Fruit fly (Drosophila melanogaster) whole organism, embryonic: ENCODE results near the gene PNKP.

Experiments
- Atf6 ChIP-seq: fragments of 200-800 bp; sonication (Bioruptor generic); IDR thresholded peaks from 2 replicates; pipeline ENCODE4 v1.3.6; 2022; ENCODE audit warnings: missing biosample characterization, missing genetic modification characterization
- CG10654 ChIP-seq: fragments of 200-800 bp; sonication (Bioruptor generic); optimal IDR thresholded peaks from 2 replicates; lab custom pipeline; 2016; ENCODE audit warnings: missing biosample characterization, missing genetic modification characterization
- CG11398 ChIP-seq: fragments of 200-800 bp; sonication (Bioruptor generic); optimal IDR thresholded peaks from 2 replicates; lab custom pipeline; 2016; ENCODE audit warnings: missing biosample characterization, missing genetic modification characterization
- CG11696 ChIP-seq: fragments of 200-800 bp; sonication (Bioruptor generic); IDR thresholded peaks from 2 replicates; pipeline ENCODE4 v1.3.6; 2022; ENCODE audit warnings: missing biosample characterization, missing genetic modification characterization
- CG12299 ChIP-seq: fragments of 200-800 bp; sonication (Bioruptor generic); optimal IDR thresholded peaks from 2 replicates; lab custom pipeline; 2018; ENCODE audit warnings: missing biosample characterization, mild to moderate bottlenecking, missing genetic modification characterization
- CG12391 ChIP-seq: fragments of 200-800 bp; sonication (Bioruptor generic); optimal IDR thresholded peaks from 3 replicates; lab custom pipeline; 2018; ENCODE audit warnings: missing biosample characterization, mild to moderate bottlenecking, missing genetic modification characterization, moderate library complexity
- CG15011 ChIP-seq: fragments of 200-800 bp; sonication (Bioruptor generic); optimal IDR thresholded peaks from 3 replicates; lab custom pipeline; 2018; ENCODE audit warnings: missing biosample characterization, mild to moderate bottlenecking, missing genetic modification characterization
- CG17186 ChIP-seq: fragments of 200-800 bp; sonication (Bioruptor generic); optimal IDR thresholded peaks from 3 replicates; lab custom pipeline; 2017; ENCODE audit warnings: missing biosample characterization, missing genetic modification reagents, missing genetic modification characterization
- CG17385 ChIP-seq: fragments of 200-800 bp; sonication (Bioruptor generic); optimal IDR thresholded peaks from 3 replicates; lab custom pipeline; 2018; ENCODE audit warnings: missing biosample characterization, mild to moderate bottlenecking, missing genetic modification characterization
- CG17568 ChIP-seq: fragments of 200-800 bp; sonication (Bioruptor generic); optimal IDR thresholded peaks from 2 replicates; lab custom pipeline; 2018; ENCODE audit warnings: missing biosample characterization, mild to moderate bottlenecking, missing genetic modification characterization, moderate library complexity
- CG17612 ChIP-seq: fragments of 200-800 bp; sonication (Bioruptor generic); IDR thresholded peaks from 2 replicates; pipeline ENCODE4 v1.3.6; 2022; ENCODE audit warnings: missing biosample characterization, missing genetic modification characterization
- CG18619 ChIP-seq: fragments of 200-800 bp; sonication (Bioruptor generic); optimal IDR thresholded peaks from 3 replicates; lab custom pipeline; 2017; ENCODE audit warnings: missing biosample characterization, mild to moderate bottlenecking, missing genetic modification characterization
- CG18764 ChIP-seq: fragments of 200-800 bp; sonication (Bioruptor generic); optimal IDR thresholded peaks from 3 replicates; lab custom pipeline; 2016; ENCODE audit warnings: missing biosample characterization, missing genetic modification characterization
- CG2875 ChIP-seq: fragments of 200-800 bp; sonication (Bioruptor generic); optimal IDR thresholded peaks from 2 replicates; lab custom pipeline; 2017; ENCODE audit warnings: missing biosample characterization, mild to moderate bottlenecking, missing genetic modification characterization, missing genetic modification reagents
- CG2889 ChIP-seq: fragments of 200-800 bp; sonication (Bioruptor generic); IDR thresholded peaks from 3 replicates; pipeline ENCODE4 v1.3.6; 2022; ENCODE audit warnings: missing biosample characterization, missing genetic modification characterization
- CG33557 ChIP-seq: fragments of 200-800 bp; sonication (Bioruptor generic); optimal IDR thresholded peaks from 2 replicates; lab custom pipeline; 2019; ENCODE audit warnings: missing biosample characterization, mild to moderate bottlenecking, missing genetic modification characterization, moderate library complexity
- CG3407 ChIP-seq: fragments of 200-800 bp; sonication (Bioruptor generic); optimal IDR thresholded peaks from 2 replicates; lab custom pipeline; 2018; ENCODE audit warnings: missing biosample characterization, mild to moderate bottlenecking, missing genetic modification characterization
- CG34422 ChIP-seq: fragments of 200-800 bp; sonication (Bioruptor generic); IDR thresholded peaks from 3 replicates; pipeline ENCODE4 v1.3.6; 2022; ENCODE audit warnings: missing biosample characterization, missing genetic modification characterization
- CG43689 ChIP-seq: fragments of 200-800 bp; sonication (Bioruptor generic); IDR thresholded peaks from 2 replicates; pipeline ENCODE4 v1.3.6; 2022; ENCODE audit warnings: missing biosample characterization, missing genetic modification characterization
- CG4854 ChIP-seq: fragments of 200-800 bp; sonication (Bioruptor generic); optimal IDR thresholded peaks from 2 replicates; lab custom pipeline; 2016; ENCODE audit warnings: missing biosample characterization, missing genetic modification characterization, inconsistent platforms
- CG9817 ChIP-seq: fragments of 200-800 bp; sonication (Bioruptor generic); optimal IDR thresholded peaks from 2 replicates; lab custom pipeline; 2018; ENCODE audit warnings: missing biosample characterization, mild to moderate bottlenecking, missing genetic modification characterization, moderate library complexity
- CG9876 ChIP-seq: fragments of 200-800 bp; sonication (Bioruptor generic); optimal IDR thresholded peaks from 2 replicates; lab custom pipeline; 2016; ENCODE audit warnings: missing biosample characterization, missing genetic modification characterization
- CHES-1-like ChIP-seq: fragments of 200-800 bp; sonication (Bioruptor generic); optimal IDR thresholded peaks from 2 replicates; lab custom pipeline; 2016; ENCODE audit warnings: missing biosample characterization, missing genetic modification characterization
- Gsc ChIP-seq: fragments of 200-800 bp; sonication (Bioruptor generic); IDR thresholded peaks from 2 replicates; pipeline ENCODE4 v1.3.6; 2022; ENCODE audit warnings: missing biosample characterization, missing genetic modification characterization
- HHEX ChIP-seq: fragments of 200-800 bp; sonication (Bioruptor generic); optimal IDR thresholded peaks from 3 replicates; lab custom pipeline; 2017; ENCODE audit warnings: missing biosample characterization, mild to moderate bottlenecking, missing genetic modification characterization, missing genetic modification reagents
- Meics ChIP-seq: fragments of 200-800 bp; sonication (Bioruptor generic); optimal IDR thresholded peaks from 2 replicates; lab custom pipeline; 2017; ENCODE audit warnings: missing biosample characterization, mild to moderate bottlenecking, missing genetic modification characterization
- Mes4 ChIP-seq: fragments of 200-800 bp; sonication (Bioruptor generic); optimal IDR thresholded peaks from 2 replicates; lab custom pipeline; 2016; ENCODE audit warnings: missing biosample characterization, missing genetic modification characterization
- NC2β ChIP-seq: fragments of 200-800 bp; sonication (Bioruptor generic); optimal IDR thresholded peaks from 2 replicates; lab custom pipeline; 2016; ENCODE audit warnings: missing biosample characterization, missing genetic modification characterization
- Oli ChIP-seq: fragments of 200-800 bp; sonication (Bioruptor generic); optimal IDR thresholded peaks from 2 replicates; lab custom pipeline; 2018; ENCODE audit warnings: missing biosample characterization, mild to moderate bottlenecking, missing genetic modification characterization, moderate library complexity
- Ptx1 ChIP-seq: fragments of 200-800 bp; sonication (Bioruptor generic); IDR thresholded peaks from 2 replicates; pipeline ENCODE4 v1.3.6; 2022; ENCODE audit warnings: missing biosample characterization, missing genetic modification characterization
- Sox102F ChIP-seq: fragments of 200-800 bp; sonication (Bioruptor generic); optimal IDR thresholded peaks from 2 replicates; lab custom pipeline; 2018; ENCODE audit warnings: missing biosample characterization, mild to moderate bottlenecking, missing genetic modification characterization, moderate library complexity
- Spps ChIP-seq: fragments of 200-800 bp; sonication (Bioruptor generic); optimal IDR thresholded peaks from 2 replicates; lab custom pipeline; 2018; ENCODE audit warnings: missing biosample characterization, mild to moderate bottlenecking, missing genetic modification characterization
- Trl ChIP-seq, 3 experiments: fragments of >200 bp in 2 of 3; fragments of 200-800 bp in 1 of 3; sonication (Bioruptor generic) in 1 of 3; optimal IDR thresholded peaks; 2 replicates in 1 of 3; 3 replicates in 2 of 3; lab custom pipeline; 2016 to 2017; ENCODE audit warnings: missing biosample characterization in 1 of 3, missing genetic modification characterization in 1 of 3
- abd-A ChIP-seq: fragments of 200-800 bp; sonication (Bioruptor generic); optimal IDR thresholded peaks from 3 replicates; lab custom pipeline; 2019; ENCODE audit warnings: missing biosample characterization, mild to moderate bottlenecking, missing genetic modification characterization, moderate library complexity
- aop ChIP-seq: fragments of 200-800 bp; sonication (Bioruptor generic); IDR thresholded peaks from 2 replicates; pipeline ENCODE4 v1.3.6; 2022; ENCODE audit warnings: missing biosample characterization, missing genetic modification characterization
- bowl ChIP-seq: fragments of 200-800 bp; sonication (Bioruptor generic); IDR thresholded peaks from 2 replicates; pipeline ENCODE4 v1.3.6; 2022; ENCODE audit warnings: missing biosample characterization, missing genetic modification characterization
- dmrt99B ChIP-seq: fragments of 200-800 bp; sonication (Bioruptor generic); optimal IDR thresholded peaks from 2 replicates; lab custom pipeline; 2018; ENCODE audit warnings: missing biosample characterization, mild to moderate bottlenecking, missing genetic modification characterization, moderate library complexity
- grn ChIP-seq: fragments of 200-800 bp; sonication (Bioruptor generic); optimal IDR thresholded peaks from 3 replicates; lab custom pipeline; 2017; ENCODE audit warnings: missing biosample characterization, missing genetic modification characterization
- gro ChIP-seq: fragments of 200-800 bp; sonication (Bioruptor generic); optimal IDR thresholded peaks from 2 replicates; lab custom pipeline; 2016; ENCODE audit warnings: missing biosample characterization, missing genetic modification characterization
- jing ChIP-seq: fragments of 200-800 bp; sonication (Bioruptor generic); optimal IDR thresholded peaks from 2 replicates; lab custom pipeline; 2018; ENCODE audit warnings: missing biosample characterization, mild to moderate bottlenecking, missing genetic modification characterization
- knrl ChIP-seq: fragments of 200-800 bp; sonication (Bioruptor generic); IDR thresholded peaks from 3 replicates; pipeline ENCODE4 v1.3.6; 2022; ENCODE audit warnings: missing biosample characterization, missing genetic modification characterization; ENCODE audit not compliant: partially characterized antibody
- nerfin-1 ChIP-seq: fragments of 200-800 bp; sonication (Bioruptor generic); optimal IDR thresholded peaks from 3 replicates; lab custom pipeline; 2019; ENCODE audit warnings: missing biosample characterization, mild to moderate bottlenecking, missing genetic modification characterization, moderate library complexity
- oc ChIP-seq: fragments of 200-800 bp; sonication (Bioruptor generic); optimal IDR thresholded peaks from 2 replicates; lab custom pipeline; 2018; ENCODE audit warnings: missing biosample characterization, mild to moderate bottlenecking, missing genetic modification characterization, moderate library complexity
- onecut ChIP-seq: fragments of 200-800 bp; sonication (Bioruptor generic); IDR thresholded peaks from 2 replicates; pipeline ENCODE4 v1.3.6; 2022; ENCODE audit warnings: missing biosample characterization, missing genetic modification characterization
- peb ChIP-seq: fragments of 200-800 bp; sonication (Bioruptor generic); IDR thresholded peaks from 2 replicates; pipeline ENCODE4 v1.3.6; 2022; ENCODE audit warnings: missing biosample characterization, missing genetic modification characterization
- pfk ChIP-seq: fragments of 200-800 bp; sonication (Bioruptor generic); optimal IDR thresholded peaks from 2 replicates; lab custom pipeline; 2018; ENCODE audit warnings: missing biosample characterization, mild to moderate bottlenecking, missing genetic modification characterization, moderate library complexity
- pho ChIP-seq: fragments of 200-800 bp; sonication (Bioruptor generic); optimal IDR thresholded peaks from 2 replicates; lab custom pipeline; 2016; ENCODE audit warnings: missing biosample characterization, missing genetic modification characterization
- ranshi ChIP-seq: fragments of 200-800 bp; sonication (Bioruptor generic); IDR thresholded peaks from 2 replicates; pipeline ENCODE4 v1.3.6; 2022; ENCODE audit warnings: missing biosample characterization, missing genetic modification characterization
- ro ChIP-seq: fragments of 200-800 bp; sonication (Bioruptor generic); IDR thresholded peaks from 2 replicates; pipeline ENCODE4 v1.3.6; 2022; ENCODE audit warnings: missing biosample characterization, missing genetic modification characterization
- sr ChIP-seq: fragments of 200-800 bp; sonication (Bioruptor generic); IDR thresholded peaks from 3 replicates; pipeline ENCODE4 v1.3.6; 2022; ENCODE audit warnings: missing biosample characterization, missing genetic modification characterization
- yki ChIP-seq: fragments of >200 bp; optimal IDR thresholded peaks from 3 replicates; lab custom pipeline; 2018

Gene PNKP

dm6 chr3R:8356626-8357290 is 13.4 kb upstream of the PNKP start, which contains the start of gene stck (continued):
- no peak for TF ChIP-seq Mes4
- no peak for TF ChIP-seq CG2875 (GFP tag; lab: Kevin White, UChicago)
- peak; percentile 84 for TF ChIP-seq CG17186
- no peak for TF ChIP-seq Ptx1 (GFP tag; lab: Robert Waterston, UW)
- TF ChIP-seq CG9876 (GFP tag; lab: Kevin White, UChicago): no peak
- peak; percentile 30 for TF ChIP-seq gro (GFP tag; lab: Kevin White, UChicago)
- no peak for TF ChIP-seq CG15011 (GFP tag; lab: Kevin White, UChicago)
- no peak for TF ChIP-seq CG17568 (GFP tag; lab: Kevin White, UChicago)
- TF ChIP-seq aop (GFP tag; lab: Robert Waterston, UW): no peak
- TF ChIP-seq Oli (tag; lab: Kevin White, UChicago): no peak
- no peak for TF ChIP-seq CG12299 (tag; lab: Kevin White, UChicago)
- no peak for TF ChIP-seq Gsc (GFP tag; lab: Robert Waterston, UW)
- TF ChIP-seq ro (GFP tag; lab: Robert Waterston, UW): no peak
- TF ChIP-seq CG43689 (GFP tag; lab: Robert Waterston, UW): no peak
- TF ChIP-seq dmrt99B (tag; lab: Kevin White, UChicago): no peak
- no peak for TF ChIP-seq CG11398 (GFP tag; lab: Kevin White, UChicago)
- no peak for TF ChIP-seq HHEX
- no peak for TF ChIP-seq onecut (GFP tag; lab: Robert Waterston, UW)
- no peak for TF ChIP-seq CG18619 (GFP tag; lab: Kevin White, UChicago)
- no peak for TF ChIP-seq nerfin-1 (tag; lab: Kevin White, UChicago)
- no peak for TF ChIP-seq CG18764 (GFP tag; lab: Kevin White, UChicago)
- no peak for TF ChIP-seq CG2889 (GFP tag; lab: Robert Waterston, UW)
- no peak for TF ChIP-seq sr (GFP tag; lab: Robert Waterston, UW)
- TF ChIP-seq ranshi (GFP tag; lab: Robert Waterston, UW): no peak
- TF ChIP-seq CG34422 (GFP tag; lab: Robert Waterston, UW): no peak
- peak; percentile 8 for TF ChIP-seq CG12391
- TF ChIP-seq bowl: no peak
- TF ChIP-seq peb: no peak
- TF ChIP-seq CG4854: no peak
- no peak for TF ChIP-seq yki (lab: Kevin White, UChicago)
- no peak for TF ChIP-seq NC2β (GFP tag; lab: Kevin White, UChicago)
- TF ChIP-seq CG10654 (GFP tag; lab: Kevin White, UChicago): no peak
- no peak for TF ChIP-seq Sox102F (GFP tag; lab: Kevin White, UChicago)
- TF ChIP-seq CG17612 (GFP tag; lab: Robert Waterston, UW): no peak
- TF ChIP-seq CG3407 (GFP tag; lab: Kevin White, UChicago): peak; percentile 12
- TF ChIP-seq pho (GFP tag; lab: Kevin White, UChicago): peak; percentile 7
- TF ChIP-seq jing (GFP tag; lab: Kevin White, UChicago): no peak
- TF ChIP-seq knrl (GFP tag; lab: Robert Waterston, UW): peak; percentile 58; the same call in 2 of the 3 replicates
- TF ChIP-seq abd-A (tag; lab: Kevin White, UChicago): peak; percentile 5
- peak; percentile 36 for TF ChIP-seq CG17385 (GFP tag; lab: Kevin White, UChicago)
- no peak for TF ChIP-seq pfk (GFP tag; lab: Kevin White, UChicago)
- TF ChIP-seq oc (tag; lab: Kevin White, UChicago): no peak
- no peak for TF ChIP-seq Trl (optimal IDR thresholded peaks at IDR 0.05; lab: Kevin White, UChicago)
- TF ChIP-seq Trl (GFP tag; optimal IDR thresholded peaks at IDR 0.05; lab: Kevin White, UChicago): no peak
- no peak for TF ChIP-seq grn (GFP tag; lab: Kevin White, UChicago)
- no peak for TF ChIP-seq CG11696
- TF ChIP-seq Meics: no peak
- no peak for TF ChIP-seq CG9817 (tag; lab: Kevin White, UChicago)
- TF ChIP-seq CHES-1-like (GFP tag; lab: Kevin White, UChicago): no peak
- TF ChIP-seq Atf6: no peak
- TF ChIP-seq Spps (tag; lab: Kevin White, UChicago): no peak
- TF ChIP-seq CG33557: no peak
